Worm (Caenorhabditis elegans): ENCODE data around the gene spt-4.

ce11 chrIII:41484-41883 is 28.1 kb downstream of the spt-4 start:
- TF ChIP-seq unc-39 (tag; optimal IDR thresholded peaks at IDR 0.05) (no peak), sem-2 (GFP tag; optimal IDR thresholded peaks at IDR 0.05) (no peak), bed-3 (GFP tag; optimal IDR thresholded peaks at IDR 0.05) (no peak), mls-2 (tag; optimal IDR thresholded peaks at IDR 0.05) (no peak), pha-4 (tag; optimal IDR thresholded peaks at IDR 0.05) (no peak), snpc-4 (tag; optimal IDR thresholded peaks at IDR 0.05) (no peak), nhr-76 (tag; optimal IDR thresholded peaks at IDR 0.05) (no peak), ceh-43 (GFP tag; optimal IDR thresholded peaks at IDR 0.05) (no peak), lin-13 (tag; optimal IDR thresholded peaks at IDR 0.05) (no peak), hlh-1 (tag; optimal IDR thresholded peaks at IDR 0.05) (no peak), ces-1 (GFP tag; optimal IDR thresholded peaks at IDR 0.05) (no peak), unc-62 (GFP tag; optimal IDR thresholded peaks at IDR 0.05) (no peak)
